Worm (Caenorhabditis elegans): ENCODE results near the gene acer-1.

DNA sequence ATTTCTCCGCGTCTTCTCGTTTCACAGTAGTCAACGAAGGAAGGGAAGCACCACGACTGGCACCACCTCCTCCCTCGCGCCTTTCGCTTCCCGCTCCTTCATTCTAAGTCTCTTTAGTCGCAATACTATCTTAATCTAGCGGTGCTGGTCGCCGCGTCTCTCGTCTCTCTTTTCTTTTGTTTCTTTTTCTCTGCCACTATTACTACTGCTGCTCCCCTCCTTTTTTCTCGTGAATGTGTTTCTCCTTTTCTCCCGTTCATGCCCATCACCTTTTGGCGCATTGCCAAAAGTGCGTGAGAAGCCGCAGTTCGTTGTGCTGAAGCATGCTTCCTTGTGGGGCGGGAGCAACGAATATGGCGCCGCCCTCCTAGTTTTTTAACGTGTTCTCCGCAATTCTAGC, 36.3 kb upstream of the acer-1 start:
- TF ChIP-seq ztf-11 (tag; optimal IDR thresholded peaks at IDR 0.05) (no peak), daf-12 (tag; optimal IDR thresholded peaks at IDR 0.05) (no peak), lsy-12 (tag; optimal IDR thresholded peaks at IDR 0.05) (peak; percentile 33), zag-1 (tag; optimal IDR thresholded peaks at IDR 0.05) (no peak), nhr-28 (tag; optimal IDR thresholded peaks at IDR 0.05) (no peak), snpc-4 (tag; optimal IDR thresholded peaks at IDR 0.05) (peak; percentile 72), lin-39 (tag; optimal IDR thresholded peaks at IDR 0.05) (peak; percentile 60), mdl-1 (tag; optimal IDR thresholded peaks at IDR 0.05) (peak; percentile 62), jun-1 (tag; optimal IDR thresholded peaks at IDR 0.05) (peak; percentile 88), ama-1 (optimal IDR thresholded peaks at IDR 0.05) (no peak), nhr-11 (tag; optimal IDR thresholded peaks at IDR 0.05) (no peak), aly-2 (tag; optimal IDR thresholded peaks at IDR 0.05) (no peak), egl-5 (tag; optimal IDR thresholded peaks at IDR 0.05) (no peak)

Data from whole organism, L3 larva.